Fruit fly (Drosophila melanogaster) whole organism: ENCODE results near the gene cmpy.

Source experiments
- CG8478 ChIP-seq: fragments of >200 bp; optimal IDR thresholded peaks from 2 replicates; lab custom pipeline; 2018; ENCODE audit warnings: inconsistent platforms
- Dll ChIP-seq: fragments of >200 bp; optimal IDR thresholded peaks from 2 replicates; lab custom pipeline; 2017
- EcR ChIP-seq, 2 experiments: fragments of >200 bp; optimal IDR thresholded peaks; 2 replicates each; lab custom pipeline; 2017; ENCODE audit warnings: missing biosample characterization in 2 of 2, missing genetic modification characterization in 2 of 2, missing genetic modification reagents in 2 of 2
- pan ChIP-seq: fragments of >200 bp; optimal IDR thresholded peaks from 2 replicates; lab custom pipeline; 2017
- psq ChIP-seq: fragments of >200 bp; optimal IDR thresholded peaks from 2 replicates; lab custom pipeline; 2017
- usp ChIP-seq: fragments of >200 bp; optimal IDR thresholded peaks from 2 replicates; lab custom pipeline; 2017; ENCODE audit warnings: missing biosample characterization, missing genetic modification characterization, mixed read lengths

DNA sequence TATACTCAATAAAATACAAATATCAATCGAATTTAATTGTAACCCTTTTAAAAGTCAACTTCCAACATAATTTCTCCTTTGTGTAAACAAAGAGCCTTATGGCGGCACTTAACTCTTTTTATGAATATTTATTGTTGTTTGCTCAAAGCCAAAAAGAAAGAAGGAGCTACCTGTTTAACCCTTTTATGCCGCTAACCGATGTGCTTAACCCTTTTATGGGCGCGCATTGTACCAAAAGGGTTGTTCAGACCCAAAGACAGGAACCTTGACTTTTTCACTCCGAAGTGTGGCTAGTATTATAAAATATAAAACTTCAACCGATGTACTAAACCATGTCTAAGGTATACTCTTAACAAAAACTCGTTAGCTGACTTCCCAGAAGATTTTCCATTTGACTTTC, 22.5 kb downstream of the cmpy start:
- TF ChIP-seq pan (no peak), usp (GFP tag; lab: Kevin White, UChicago) (no peak), CG8478 (lab: Kevin White, UChicago) (no peak), psq (lab: Kevin White, UChicago) (no peak), Dll (lab: Kevin White, UChicago) (no peak), EcR (GFP tag; optimal IDR thresholded peaks at IDR 0.05; lab: Kevin White, UChicago) (no peak)
